Worm (Caenorhabditis elegans) whole organism, late embryonic: ENCODE data around the gene bath-45.
A peak's percentile ranks its signal among the peaks of the same experiment; 100 is the strongest.

Experiments used
- C38D4.7 ChIP-seq: fragments of 200-800 bp; sonication (Bioruptor generic); optimal IDR thresholded peaks from 2 replicates; lab custom pipeline; 2018; ENCODE audit warnings: mild to moderate bottlenecking, missing genetic modification characterization, moderate library complexity, missing compliant biosample characterization
- F13H6.1 ChIP-seq: sonication (generic microtip); optimal IDR thresholded peaks from 2 replicates; lab custom pipeline; 2016; ENCODE audit warnings: missing genetic modification characterization, missing compliant biosample characterization
- K02D7.2 ChIP-seq: sonication (generic microtip); optimal IDR thresholded peaks from 2 replicates; lab custom pipeline; 2017; ENCODE audit warnings: mild to moderate bottlenecking, missing genetic modification characterization, missing compliant biosample characterization
- K09A11.1 ChIP-seq: sonication (generic microtip); optimal IDR thresholded peaks from 2 replicates; lab custom pipeline; 2017; ENCODE audit warnings: antibody characterized with exemption, mild to moderate bottlenecking, missing genetic modification characterization, missing compliant biosample characterization; ENCODE audit not compliant: insufficient read depth
- T23F11.4 ChIP-seq: fragments of 200-800 bp; sonication (Bioruptor generic); optimal IDR thresholded peaks from 2 replicates; lab custom pipeline; 2018; ENCODE audit warnings: mild to moderate bottlenecking, missing genetic modification characterization, missing compliant biosample characterization
- ahr-1 ChIP-seq: sonication (generic microtip); optimal IDR thresholded peaks from 2 replicates; lab custom pipeline; 2016; ENCODE audit warnings: missing genetic modification characterization, missing compliant biosample characterization
- ama-1 ChIP-seq: fragments of 150-350 bp; optimal IDR thresholded peaks from 2 replicates; lab custom pipeline; 2014
- ceh-14 ChIP-seq: sonication (generic microtip); optimal IDR thresholded peaks from 2 replicates; lab custom pipeline; 2016; ENCODE audit warnings: missing genotype, missing genetic modification characterization, missing compliant biosample characterization
- ceh-18 ChIP-seq: sonication (generic microtip); optimal IDR thresholded peaks from 2 replicates; lab custom pipeline; 2016; ENCODE audit warnings: missing genetic modification characterization, missing compliant biosample characterization
- ceh-19 ChIP-seq: fragments of 200-800 bp; sonication (Bioruptor generic); optimal IDR thresholded peaks from 2 replicates; lab custom pipeline; 2018; ENCODE audit warnings: mild to moderate bottlenecking, missing genetic modification characterization, missing compliant biosample characterization
- ceh-22 ChIP-seq: sonication (generic microtip); optimal IDR thresholded peaks from 2 replicates; lab custom pipeline; 2017; ENCODE audit warnings: missing biosample characterization, missing genetic modification characterization
- ceh-30 ChIP-seq: fragments of 150-350 bp; optimal IDR thresholded peaks from 2 replicates; lab custom pipeline; 2014; ENCODE audit warnings: missing biosample characterization, missing genetic modification characterization
- ceh-31 ChIP-seq: sonication (generic microtip); optimal IDR thresholded peaks from 2 replicates; lab custom pipeline; 2016; ENCODE audit warnings: missing genetic modification characterization, missing compliant biosample characterization
- ceh-45 ChIP-seq: fragments of 200-800 bp; sonication (Bioruptor generic); IDR thresholded peaks from 2 replicates; pipeline ENCODE4 v1.3.6; 2022; ENCODE audit warnings: missing genetic modification reagents, missing genetic modification characterization, missing compliant biosample characterization
- ceh-6 ChIP-seq: fragments of 200-800 bp; sonication (Bioruptor generic); optimal IDR thresholded peaks from 2 replicates; lab custom pipeline; 2018; ENCODE audit warnings: mild to moderate bottlenecking, missing genetic modification characterization, missing compliant biosample characterization
- ceh-9 ChIP-seq: sonication (generic microtip); optimal IDR thresholded peaks from 2 replicates; lab custom pipeline; 2016; ENCODE audit warnings: mild to moderate bottlenecking, missing genetic modification characterization, inconsistent platforms, missing compliant biosample characterization
- che-1 ChIP-seq: sonication (generic microtip); optimal IDR thresholded peaks from 2 replicates; lab custom pipeline; 2016; ENCODE audit warnings: mild to moderate bottlenecking, missing genetic modification characterization, missing compliant biosample characterization
- dmd-4 ChIP-seq: sonication (generic microtip); optimal IDR thresholded peaks from 2 replicates; lab custom pipeline; 2016; ENCODE audit warnings: borderline replicate concordance, missing genetic modification characterization, missing compliant biosample characterization
- dve-1 ChIP-seq: sonication (generic microtip); optimal IDR thresholded peaks from 2 replicates; lab custom pipeline; 2017; ENCODE audit warnings: antibody characterized with exemption, mild to moderate bottlenecking, missing genetic modification characterization, missing compliant biosample characterization
- elt-2 ChIP-seq: sonication (generic microtip); optimal IDR thresholded peaks from 2 replicates; lab custom pipeline; 2016; ENCODE audit warnings: missing genetic modification reagents, missing genetic modification characterization, missing compliant biosample characterization
- ets-4 ChIP-seq: sonication (generic microtip); optimal IDR thresholded peaks from 2 replicates; lab custom pipeline; 2016; ENCODE audit warnings: missing genetic modification characterization, missing compliant biosample characterization
- fax-1 ChIP-seq: sonication (generic microtip); optimal IDR thresholded peaks from 2 replicates; lab custom pipeline; 2016; ENCODE audit warnings: missing genotype, missing genetic modification characterization, missing compliant biosample characterization
- fkh-6 ChIP-seq: sonication (generic microtip); optimal IDR thresholded peaks from 2 replicates; lab custom pipeline; 2016; ENCODE audit warnings: missing genetic modification characterization, missing compliant biosample characterization
- gmeb-2 ChIP-seq: sonication (generic microtip); optimal IDR thresholded peaks from 2 replicates; lab custom pipeline; 2016; ENCODE audit warnings: missing genetic modification characterization, inconsistent platforms, missing compliant biosample characterization
- hlh-30 ChIP-seq: sonication (generic microtip); optimal IDR thresholded peaks from 2 replicates; lab custom pipeline; 2017; ENCODE audit warnings: antibody characterized with exemption, missing genetic modification characterization, missing compliant biosample characterization; ENCODE audit not compliant: insufficient read depth
- hlh-8 ChIP-seq: sonication (generic microtip); optimal IDR thresholded peaks from 2 replicates; lab custom pipeline; 2016; ENCODE audit warnings: missing genotype, missing genetic modification characterization, missing compliant biosample characterization
- lim-6 ChIP-seq: sonication (generic microtip); optimal IDR thresholded peaks from 2 replicates; lab custom pipeline; 2016; ENCODE audit warnings: missing genetic modification characterization, missing compliant biosample characterization
- lin-11 ChIP-seq: fragments of 200-800 bp; sonication (Bioruptor generic); optimal IDR thresholded peaks from 2 replicates; lab custom pipeline; 2018; ENCODE audit warnings: mild to moderate bottlenecking, missing genetic modification characterization, missing compliant biosample characterization
- madf-2 ChIP-seq: sonication (generic microtip); optimal IDR thresholded peaks from 2 replicates; lab custom pipeline; 2017; ENCODE audit warnings: missing genetic modification characterization, missing compliant biosample characterization
- mec-3 ChIP-seq: sonication (generic microtip); optimal IDR thresholded peaks from 2 replicates; lab custom pipeline; 2016; ENCODE audit warnings: borderline replicate concordance, missing genetic modification characterization, missing compliant biosample characterization
- nfya-1 ChIP-seq: sonication (generic microtip); optimal IDR thresholded peaks from 2 replicates; lab custom pipeline; 2017; ENCODE audit warnings: missing genetic modification characterization, mild to moderate bottlenecking, missing compliant biosample characterization, antibody characterized with exemption, moderate library complexity
- nhr-232 ChIP-seq: sonication (generic microtip); optimal IDR thresholded peaks from 2 replicates; lab custom pipeline; 2016; ENCODE audit warnings: missing genetic modification characterization, missing compliant biosample characterization
- odd-2 ChIP-seq: sonication (generic microtip); optimal IDR thresholded peaks from 2 replicates; lab custom pipeline; 2017; ENCODE audit warnings: antibody characterized with exemption, mild to moderate bottlenecking, missing genetic modification characterization, missing compliant biosample characterization
- pag-3 ChIP-seq: sonication (generic microtip); optimal IDR thresholded peaks from 2 replicates; lab custom pipeline; 2016; ENCODE audit warnings: missing compliant biosample characterization, missing genetic modification characterization, borderline replicate concordance
- pha-2 ChIP-seq: sonication (generic microtip); optimal IDR thresholded peaks from 2 replicates; lab custom pipeline; 2017; ENCODE audit warnings: mild to moderate bottlenecking, missing genetic modification characterization, missing compliant biosample characterization
- ref-2 ChIP-seq: sonication (generic microtip); optimal IDR thresholded peaks from 2 replicates; lab custom pipeline; 2016; ENCODE audit warnings: missing genetic modification characterization, missing compliant biosample characterization
- sdc-2 ChIP-seq: sonication (generic microtip); optimal IDR thresholded peaks from 2 replicates; lab custom pipeline; 2016; ENCODE audit warnings: missing genotype, missing genetic modification characterization, missing compliant biosample characterization
- sox-2 ChIP-seq: fragments of 200-800 bp; sonication (Bioruptor generic); IDR thresholded peaks from 2 replicates; pipeline ENCODE4 v1.3.6; 2022; ENCODE audit warnings: missing genetic modification reagents, missing genetic modification characterization, missing compliant biosample characterization
- sox-4 ChIP-seq: sonication (generic microtip); optimal IDR thresholded peaks from 2 replicates; lab custom pipeline; 2017; ENCODE audit warnings: mild to moderate bottlenecking, missing genetic modification characterization, inconsistent platforms, missing compliant biosample characterization
- tbx-7 ChIP-seq: sonication (generic microtip); optimal IDR thresholded peaks from 2 replicates; lab custom pipeline; 2016; ENCODE audit warnings: missing genotype, missing genetic modification characterization, missing compliant biosample characterization
- unc-42 ChIP-seq: sonication (generic microtip); optimal IDR thresholded peaks from 2 replicates; lab custom pipeline; 2016; ENCODE audit warnings: missing genotype, missing genetic modification characterization, missing compliant biosample characterization
- zip-5 ChIP-seq: sonication (generic microtip); optimal IDR thresholded peaks from 2 replicates; lab custom pipeline; 2016; ENCODE audit warnings: missing genetic modification characterization, missing compliant biosample characterization

The bath-45 gene

DNA sequence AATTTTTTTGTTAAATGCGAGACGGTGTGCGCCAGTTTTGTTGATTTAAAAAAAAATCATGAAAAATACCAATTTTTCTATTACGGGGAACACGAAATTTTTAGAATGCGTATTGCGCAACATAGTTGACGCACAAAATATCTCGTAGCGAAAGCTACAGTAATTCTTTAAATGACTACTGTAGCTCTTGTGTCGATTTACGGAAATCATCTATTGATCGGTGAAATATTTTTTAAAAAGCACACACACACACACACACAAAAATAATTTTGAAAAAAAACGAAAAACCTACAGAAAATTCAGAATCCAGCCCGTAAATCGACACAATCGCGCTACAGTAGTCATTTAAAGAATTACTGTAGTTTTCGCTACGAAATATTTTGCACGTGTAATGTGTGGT, 31.0 kb upstream of the bath-45 start:
- TF ChIP-seq lin-11 (no peak), ceh-19 (no peak), zip-5 (tag; lab: Kevin White, UChicago) (no peak), nhr-232 (tag; lab: Kevin White, UChicago) (no peak), ceh-31 (tag; lab: Kevin White, UChicago) (no peak), fax-1 (tag; lab: Kevin White, UChicago) (no peak), ref-2 (tag; lab: Kevin White, UChicago) (no peak), ceh-14 (tag; lab: Kevin White, UChicago) (no peak), madf-2 (tag; lab: Kevin White, UChicago) (no peak)
- TF ChIP-seq, all 69 proteins: peak for 0

DNA sequence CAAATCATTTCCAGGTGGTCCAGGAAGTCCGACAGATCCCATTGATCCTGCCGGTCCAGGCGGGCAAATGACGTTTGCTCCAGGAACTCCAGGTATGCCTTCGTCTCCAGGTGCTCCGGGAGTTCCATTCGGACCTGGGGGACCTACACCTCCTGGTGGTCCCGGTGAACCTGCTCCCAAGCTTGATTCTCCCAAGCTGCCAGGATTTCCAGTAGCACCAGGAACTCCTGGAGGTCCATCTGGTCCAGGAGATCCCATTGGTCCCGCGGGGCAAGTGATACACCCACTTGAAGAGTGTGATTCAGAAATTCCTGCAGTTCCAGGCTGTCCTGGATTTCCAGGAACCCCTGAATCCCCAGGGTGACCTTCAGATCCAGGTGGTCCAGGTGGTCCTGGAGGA, 26.5 kb upstream of the bath-45 start:
- no peak for TF ChIP-seq ceh-9 (tag; lab: Kevin White, UChicago)
- no peak for TF ChIP-seq C38D4.7 (GFP tag; lab: Kevin White, UChicago)
- TF ChIP-seq, all 69 proteins: peak for 0

DNA sequence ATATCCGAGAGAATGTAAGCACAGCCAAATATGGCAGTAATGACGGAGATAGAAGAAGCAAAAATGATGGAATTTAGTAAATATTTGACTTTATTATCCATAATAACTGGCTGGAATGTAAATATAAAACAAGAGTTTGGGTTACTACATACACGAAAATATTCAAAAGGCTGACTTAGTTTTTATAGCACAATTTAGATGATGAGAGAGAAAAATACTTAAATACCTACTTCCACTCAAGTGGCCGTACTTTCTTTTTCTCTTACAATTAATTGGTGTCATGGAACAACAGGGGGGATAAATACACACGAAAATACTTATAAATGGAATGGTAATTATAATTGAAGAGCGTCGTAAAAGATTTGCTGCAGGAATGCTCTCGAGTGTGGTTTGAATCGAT, 24.6 kb upstream of the bath-45 start, which contains the start of gene col-86:
TSS of gene col-86 (minus strand) at position 101 of the 400 bp plus-strand sequence.
- no peak for TF ChIP-seq mec-3 (tag; lab: Kevin White, UChicago)
- TF ChIP-seq ama-1 (lab: Kevin White, UChicago) = no peak
- TF ChIP-seq dve-1 (tag; lab: Kevin White, UChicago) = no peak
- TF ChIP-seq pag-3 = no peak
- no peak for TF ChIP-seq ets-4 (tag; lab: Kevin White, UChicago)
- TF ChIP-seq nfya-1 (tag; lab: Kevin White, UChicago) = no peak
- no peak for TF ChIP-seq ahr-1 (tag; lab: Kevin White, UChicago)
- TF ChIP-seq, all 69 proteins: peak for 0

DNA sequence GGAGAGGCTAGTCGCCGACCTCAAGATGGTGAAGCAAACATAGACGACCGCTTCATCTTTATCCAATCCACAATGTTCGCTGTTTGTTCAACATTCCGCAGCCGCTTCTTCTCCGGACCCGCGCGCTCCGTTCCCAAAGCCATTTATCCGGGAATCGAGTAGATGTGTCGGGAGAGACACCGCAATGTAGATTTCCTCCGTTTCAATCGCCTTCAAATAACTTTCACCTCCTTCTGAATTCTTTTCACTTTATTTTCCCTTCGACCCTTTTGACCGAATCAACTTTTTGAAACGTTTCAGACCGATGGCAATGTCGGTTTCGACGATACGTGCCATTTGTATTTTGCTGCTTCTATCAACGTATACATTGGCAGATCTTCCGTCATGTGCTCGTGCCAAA, 15.1 kb upstream of the bath-45 start, which contains the start of gene pqn-32:
TSS of gene pqn-32 (plus strand) at position 301 of the 400 bp plus-strand sequence.
- TF ChIP-seq ceh-18 (tag; lab: Kevin White, UChicago) (no peak), hlh-30 (tag; lab: Kevin White, UChicago) (no peak)

DNA sequence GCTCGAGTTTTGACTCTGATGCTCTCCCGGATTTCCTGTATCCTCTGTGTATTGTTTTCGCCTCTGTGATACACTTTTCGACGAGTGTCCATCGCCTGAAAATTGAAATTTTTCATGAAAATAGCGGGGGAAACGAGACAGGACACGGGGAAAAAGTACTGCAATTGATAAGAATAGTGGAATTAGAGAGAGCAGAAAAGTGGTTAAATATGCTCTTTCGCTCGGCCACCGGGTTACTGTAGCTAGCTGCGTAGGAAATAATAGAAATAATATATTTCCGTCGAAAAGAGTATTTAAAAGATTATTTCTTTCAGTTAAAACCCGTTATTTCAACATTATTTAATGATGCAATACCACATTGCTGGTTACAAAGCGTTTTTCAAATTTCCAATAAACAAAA, 6.1 kb upstream of the bath-45 start, which contains the start of gene rict-1:
TSS of gene rict-1 (minus strand) at position 101 of the 400 bp plus-strand sequence.
- TF ChIP-seq gmeb-2 (tag; lab: Kevin White, UChicago) = no peak
- no peak for TF ChIP-seq nfya-1 (tag; lab: Kevin White, UChicago)
- TF ChIP-seq lin-11 = no peak
- no peak for TF ChIP-seq tbx-7 (tag; lab: Kevin White, UChicago)
- TF ChIP-seq che-1 (tag; lab: Kevin White, UChicago) = no peak

DNA sequence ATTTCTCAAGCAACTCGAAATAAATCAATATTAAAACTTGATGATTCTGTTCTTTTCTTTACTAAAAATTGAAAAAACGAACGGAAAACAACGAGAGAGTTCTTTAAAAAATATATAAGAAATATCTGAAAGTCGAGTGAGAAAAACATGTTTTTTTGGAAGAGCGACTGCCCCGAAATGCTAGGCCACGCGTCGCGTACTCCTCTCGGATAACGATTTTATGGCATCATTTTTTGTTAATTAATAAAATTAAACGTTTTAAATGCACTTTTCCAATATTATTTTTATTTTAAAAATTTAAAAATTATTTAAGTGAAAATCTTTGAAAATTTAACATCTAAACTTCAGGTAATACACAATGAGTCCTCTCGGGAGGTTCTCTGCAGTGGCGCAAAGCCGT, 5.7 kb upstream of the bath-45 start, which contains the start of gene gfm-1:
TSS of gene gfm-1 (plus strand) at position 349 of the 400 bp plus-strand sequence.
- TF ChIP-seq nhr-232 (tag; lab: Kevin White, UChicago) = no peak
- peak; percentile 86 for TF ChIP-seq zip-5 (tag; lab: Kevin White, UChicago)
- TF ChIP-seq ceh-30 (tag; lab: Kevin White, UChicago) = no peak
- TF ChIP-seq sox-4 = no peak
- peak; percentile 27 for TF ChIP-seq pha-2
- no peak for TF ChIP-seq K09A11.1 (tag; lab: Kevin White, UChicago)
- no peak for TF ChIP-seq ceh-45 (GFP tag; lab: Robert Waterston, UW)
- no peak for TF ChIP-seq C38D4.7 (GFP tag; lab: Kevin White, UChicago)
- peak; percentile 29 for TF ChIP-seq sdc-2 (tag; lab: Kevin White, UChicago)
- TF ChIP-seq odd-2 = no peak
- TF ChIP-seq dmd-4 = no peak
- no peak for TF ChIP-seq madf-2 (tag; lab: Kevin White, UChicago)
- TF ChIP-seq elt-2 (tag; lab: Kevin White, UChicago) = peak; percentile 63
- TF ChIP-seq ceh-6 = no peak
- TF ChIP-seq T23F11.4 = no peak
- no peak for TF ChIP-seq fkh-6 (tag; lab: Kevin White, UChicago)
- TF ChIP-seq ceh-22 (tag; lab: Kevin White, UChicago) = no peak
- TF ChIP-seq hlh-8 (tag; lab: Kevin White, UChicago) = peak; percentile 81
- no peak for TF ChIP-seq ceh-18 (tag; lab: Kevin White, UChicago)
- TF ChIP-seq F13H6.1 (tag; lab: Kevin White, UChicago) = no peak
- TF ChIP-seq ref-2 (tag; lab: Kevin White, UChicago) = peak; percentile 81
- no peak for TF ChIP-seq K02D7.2 (tag; lab: Kevin White, UChicago)
- TF ChIP-seq lim-6 = peak; percentile 13
- TF ChIP-seq sox-2 (GFP tag; lab: Robert Waterston, UW) = no peak
- peak; percentile 87 for TF ChIP-seq ceh-31 (tag; lab: Kevin White, UChicago)
- peak; percentile 41 for TF ChIP-seq unc-42 (tag; lab: Kevin White, UChicago)
